Fruit fly (Drosophila melanogaster) whole organism, adult: ENCODE results near the gene cv-c.

Source experiments
- cic ChIP-seq: fragments of 200-800 bp; sonication (Bioruptor generic); optimal IDR thresholded peaks from 2 replicates; lab custom pipeline; 2017; ENCODE audit warnings: missing biosample characterization, mild to moderate bottlenecking, missing genetic modification characterization, moderate library complexity
- ovo ChIP-seq: fragments of 200-800 bp; sonication (Bioruptor generic); optimal IDR thresholded peaks from 2 replicates; lab custom pipeline; 2016; ENCODE audit warnings: missing biosample characterization, missing genetic modification characterization

DNA sequence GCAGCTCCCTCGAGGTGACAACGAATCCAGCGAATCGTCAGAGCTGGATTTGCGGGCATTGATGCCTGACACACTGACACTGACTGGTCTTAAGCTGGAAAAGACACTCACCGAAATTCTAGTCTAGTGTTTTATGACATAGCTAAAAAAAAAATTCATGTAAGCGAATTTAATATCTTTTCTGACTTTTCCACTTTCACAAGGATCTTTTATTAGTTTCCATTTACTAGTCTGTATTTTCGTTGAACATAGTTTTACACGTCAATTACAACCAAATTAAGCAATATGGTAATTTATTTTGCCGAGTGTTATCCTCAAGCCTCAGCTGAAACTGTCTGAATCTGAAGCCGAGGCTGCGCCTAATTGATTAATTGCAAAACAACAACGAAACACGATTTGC is 14.9 kb upstream of the cv-c start:
- TF ChIP-seq cic (GFP tag; lab: Kevin White, UChicago), result no peak
- TF ChIP-seq ovo (GFP tag; lab: Kevin White, UChicago), result no peak
